Worm (Caenorhabditis elegans) whole organism, late embryonic: ENCODE measurements around the gene lec-3.

ENCODE experiments used
- ceh-14 ChIP-seq: sonication (generic microtip); optimal IDR thresholded peaks from 2 replicates; lab custom pipeline; 2016; ENCODE audit warnings: missing genotype, missing genetic modification characterization, missing compliant biosample characterization
- pha-4 ChIP-seq: fragments of 150-350 bp; optimal IDR thresholded peaks from 2 replicates; lab custom pipeline; 2018; ENCODE audit warnings: missing biosample characterization, missing genetic modification reagents, missing genetic modification characterization

DNA sequence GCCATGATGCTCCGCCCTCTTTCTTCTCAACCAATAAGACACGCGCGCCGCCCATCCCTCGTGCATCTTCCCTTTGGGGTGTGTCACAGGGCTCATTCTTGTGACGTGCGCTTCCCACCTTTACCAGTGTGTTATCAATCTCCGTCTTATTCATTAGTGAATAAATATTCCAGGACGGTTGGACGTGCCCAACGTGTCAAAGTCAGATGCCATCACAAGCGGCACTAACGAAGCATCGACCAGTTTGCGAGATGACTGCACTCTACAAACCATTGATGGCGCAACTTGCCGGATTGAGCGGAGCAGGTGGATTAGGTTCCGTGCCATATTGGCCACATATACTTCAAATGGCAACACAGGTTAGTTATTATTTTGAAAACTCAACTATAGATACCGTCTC lies 30.8 kb upstream of the lec-3 start:
- TF ChIP-seq pha-4 (tag; lab: Kevin White, UChicago) (no peak), ceh-14 (no peak)
